Fruit fly (Drosophila melanogaster) whole organism, embryonic: ENCODE data around the gene mRpS7.

Experiments used
- Ada2b ChIP-seq: fragments of 200-800 bp; sonication (Bioruptor generic); IDR thresholded peaks from 2 replicates; pipeline ENCODE4 v1.3.6; 2022; ENCODE audit warnings: missing biosample characterization, missing genetic modification characterization
- Bdp1 ChIP-seq: fragments of 200-800 bp; sonication (Bioruptor generic); optimal IDR thresholded peaks from 3 replicates; lab custom pipeline; 2016; ENCODE audit warnings: missing biosample characterization, missing genetic modification characterization
- Blimp-1 ChIP-seq: fragments of 200-800 bp; sonication (Bioruptor generic); optimal IDR thresholded peaks from 3 replicates; lab custom pipeline; 2018; ENCODE audit warnings: missing biosample characterization, missing genetic modification characterization, mild to moderate bottlenecking, moderate library complexity, missing genetic modification reagents
- CG13123 ChIP-seq: fragments of 200-800 bp; sonication (Bioruptor generic); optimal IDR thresholded peaks from 2 replicates; lab custom pipeline; 2016; ENCODE audit warnings: missing biosample characterization, missing genetic modification characterization
- CG13775 ChIP-seq: fragments of 200-800 bp; sonication (Bioruptor generic); optimal IDR thresholded peaks from 3 replicates; lab custom pipeline; 2017; ENCODE audit warnings: missing biosample characterization, mild to moderate bottlenecking, missing genetic modification characterization
- CG14014 ChIP-seq: fragments of 200-800 bp; sonication (Bioruptor generic); IDR thresholded peaks from 2 replicates; pipeline ENCODE4 v1.3.6; 2022; ENCODE audit warnings: missing biosample characterization, missing genetic modification characterization
- CG14860 ChIP-seq: fragments of 200-800 bp; sonication (Bioruptor generic); IDR thresholded peaks from 3 replicates; pipeline ENCODE4 v1.3.6; 2022; ENCODE audit warnings: missing biosample characterization, missing genetic modification characterization; ENCODE audit not compliant: partially characterized antibody
- CG1603 ChIP-seq: fragments of 200-800 bp; sonication (Bioruptor generic); optimal IDR thresholded peaks from 2 replicates; lab custom pipeline; 2019; ENCODE audit warnings: missing biosample characterization, mild to moderate bottlenecking, missing genetic modification characterization, moderate library complexity
- CG16779 ChIP-seq: fragments of 200-800 bp; sonication (Bioruptor generic); IDR thresholded peaks from 2 replicates; pipeline ENCODE4 v1.3.6; 2022; ENCODE audit warnings: missing biosample characterization, missing genetic modification characterization
- CG17829 ChIP-seq: fragments of 200-800 bp; optimal IDR thresholded peaks from 2 replicates; lab custom pipeline; 2019; ENCODE audit warnings: missing biosample characterization, mild to moderate bottlenecking, missing genetic modification characterization, moderate library complexity
- CG18262 ChIP-seq: fragments of 200-800 bp; optimal IDR thresholded peaks from 3 replicates; lab custom pipeline; 2019; ENCODE audit warnings: missing biosample characterization, mild to moderate bottlenecking, missing genetic modification characterization, moderate library complexity
- CG2199 ChIP-seq: fragments of 200-800 bp; sonication (Bioruptor generic); IDR thresholded peaks from 3 replicates; pipeline ENCODE4 v1.3.6; 2022; ENCODE audit warnings: missing biosample characterization, missing genetic modification characterization
- CG30403 ChIP-seq: fragments of 200-800 bp; sonication (Bioruptor generic); optimal IDR thresholded peaks from 3 replicates; lab custom pipeline; 2016; ENCODE audit warnings: missing biosample characterization, missing genetic modification characterization
- CG31388 ChIP-seq: fragments of 200-800 bp; sonication (Bioruptor generic); optimal IDR thresholded peaks from 2 replicates; lab custom pipeline; 2016; ENCODE audit warnings: missing biosample characterization, missing genetic modification characterization
- CG3726 ChIP-seq: fragments of 200-800 bp; sonication (Bioruptor generic); IDR thresholded peaks from 3 replicates; pipeline ENCODE4, ENCODE4 v1.3.6; 2022; ENCODE audit warnings: missing biosample characterization, missing genetic modification characterization
- CG4707 ChIP-seq: fragments of 200-800 bp; sonication (Bioruptor generic); optimal IDR thresholded peaks from 2 replicates; lab custom pipeline; 2018; ENCODE audit warnings: missing biosample characterization, mild to moderate bottlenecking, missing genetic modification characterization, moderate library complexity
- CG6254 ChIP-seq: fragments of 200-800 bp; sonication (Bioruptor generic); optimal IDR thresholded peaks from 3 replicates; lab custom pipeline; 2017; ENCODE audit warnings: mild to moderate bottlenecking, missing biosample characterization, missing genetic modification reagents, missing genetic modification characterization
- CG7357 ChIP-seq: fragments of 200-800 bp; sonication (Bioruptor generic); IDR thresholded peaks from 3 replicates; pipeline ENCODE4 v1.3.6; 2022; ENCODE audit warnings: missing biosample characterization, missing genetic modification characterization
- CG8290 ChIP-seq, 3 experiments: fragments of 200-800 bp; sonication (Bioruptor generic); optimal IDR thresholded peaks; 2 replicates each; lab custom pipeline; 2016 to 2019; ENCODE audit warnings: missing biosample characterization in 3 of 3, missing genetic modification characterization in 3 of 3, mild to moderate bottlenecking in 2 of 3, moderate library complexity in 1 of 3
- CG8388 ChIP-seq: fragments of 200-800 bp; sonication (Bioruptor generic); optimal IDR thresholded peaks from 2 replicates; lab custom pipeline; 2019; ENCODE audit warnings: missing biosample characterization, mild to moderate bottlenecking, missing genetic modification characterization, moderate library complexity
- CHES-1-like ChIP-seq: fragments of 200-800 bp; sonication (Bioruptor generic); optimal IDR thresholded peaks from 2 replicates; lab custom pipeline; 2016; ENCODE audit warnings: missing biosample characterization, missing genetic modification characterization
- Camta ChIP-seq: fragments of 200-800 bp; sonication (Bioruptor generic); optimal IDR thresholded peaks from 2 replicates; lab custom pipeline; 2016; ENCODE audit warnings: missing biosample characterization, missing genetic modification characterization
- Doc2 ChIP-seq: fragments of 200-800 bp; sonication (Bioruptor generic); IDR thresholded peaks from 2 replicates; pipeline ENCODE4 v1.3.6; 2022; ENCODE audit warnings: missing biosample characterization, missing genetic modification characterization
- Ets65A ChIP-seq: fragments of 200-800 bp; sonication (Bioruptor generic); peaks from one replicate; lab custom pipeline; 2016; ENCODE audit warnings: missing biosample characterization, missing genetic modification characterization
- Hand ChIP-seq: fragments of 200-800 bp; sonication (Bioruptor generic); optimal IDR thresholded peaks from 2 replicates; lab custom pipeline; 2017; ENCODE audit warnings: mild to moderate bottlenecking, missing biosample characterization, missing genetic modification reagents, missing genetic modification characterization
- MTF-1 ChIP-seq: fragments of 200-800 bp; sonication (Bioruptor generic); optimal IDR thresholded peaks from 2 replicates; lab custom pipeline; 2018; ENCODE audit warnings: missing biosample characterization, mild to moderate bottlenecking, missing genetic modification characterization, borderline replicate concordance
- Mrtf ChIP-seq: fragments of 200-800 bp; sonication (Bioruptor generic); IDR thresholded peaks from 3 replicates; pipeline ENCODE4 v1.3.6; 2022; ENCODE audit warnings: missing biosample characterization, missing genetic modification characterization
- Oli ChIP-seq: fragments of 200-800 bp; sonication (Bioruptor generic); optimal IDR thresholded peaks from 2 replicates; lab custom pipeline; 2018; ENCODE audit warnings: missing biosample characterization, mild to moderate bottlenecking, missing genetic modification characterization, moderate library complexity
- Optix ChIP-seq: fragments of 200-800 bp; sonication (Bioruptor generic); IDR thresholded peaks from 3 replicates; pipeline ENCODE4 v1.3.6; 2022; ENCODE audit warnings: missing biosample characterization, missing genetic modification characterization
- Poxn ChIP-seq: fragments of 200-800 bp; sonication (Bioruptor generic); IDR thresholded peaks from 2 replicates; pipeline ENCODE4 v1.3.6; 2022; ENCODE audit warnings: missing biosample characterization, missing genetic modification characterization
- Side ChIP-seq: fragments of 200-800 bp; sonication (Bioruptor generic); optimal IDR thresholded peaks from 2 replicates; lab custom pipeline; 2016; ENCODE audit warnings: missing biosample characterization, missing genetic modification characterization
- Sox100B ChIP-seq: fragments of 200-800 bp; sonication (Bioruptor generic); optimal IDR thresholded peaks from 3 replicates; lab custom pipeline; 2018; ENCODE audit warnings: missing biosample characterization, mild to moderate bottlenecking, missing genetic modification characterization
- Xbp1 ChIP-seq: fragments of 200-800 bp; sonication (Bioruptor generic); optimal IDR thresholded peaks from 3 replicates; lab custom pipeline; 2016; ENCODE audit warnings: missing biosample characterization, mild to moderate bottlenecking, missing genetic modification characterization
- bab2 ChIP-seq: fragments of 200-800 bp; sonication (Bioruptor generic); optimal IDR thresholded peaks from 2 replicates; lab custom pipeline; 2016; ENCODE audit warnings: missing biosample characterization, missing genetic modification characterization
- cg ChIP-seq: fragments of 200-800 bp; sonication (Bioruptor generic); optimal IDR thresholded peaks from 3 replicates; lab custom pipeline; 2019; ENCODE audit warnings: missing biosample characterization, mild to moderate bottlenecking, missing genetic modification characterization, moderate library complexity
- ci ChIP-seq: fragments of 200-800 bp; sonication (Bioruptor generic); IDR thresholded peaks from 3 replicates; pipeline ENCODE4 v1.3.6; 2022; ENCODE audit warnings: missing biosample characterization, missing genetic modification characterization
- disco-r ChIP-seq: fragments of 200-800 bp; sonication (Bioruptor generic); optimal IDR thresholded peaks from 2 replicates; lab custom pipeline; 2016; ENCODE audit warnings: missing biosample characterization, missing genetic modification characterization
- esg ChIP-seq: fragments of 200-800 bp; sonication (Bioruptor generic); conservative IDR thresholded peaks from 2 replicates; pipeline ENCODE4 v1.3.6; 2022; ENCODE audit warnings: missing biosample characterization, missing genetic modification characterization
- fru ChIP-seq: fragments of >200 bp; optimal IDR thresholded peaks from 2 replicates; lab custom pipeline; 2017
- jing ChIP-seq: fragments of 200-800 bp; sonication (Bioruptor generic); optimal IDR thresholded peaks from 2 replicates; lab custom pipeline; 2018; ENCODE audit warnings: missing biosample characterization, mild to moderate bottlenecking, missing genetic modification characterization
- lilli ChIP-seq: fragments of 200-800 bp; sonication (Bioruptor generic); optimal IDR thresholded peaks from 3 replicates; lab custom pipeline; 2016; ENCODE audit warnings: missing biosample characterization, missing genetic modification characterization
- oc ChIP-seq: fragments of 200-800 bp; sonication (Bioruptor generic); optimal IDR thresholded peaks from 2 replicates; lab custom pipeline; 2018; ENCODE audit warnings: missing biosample characterization, mild to moderate bottlenecking, missing genetic modification characterization, moderate library complexity
- pan ChIP-seq, 4 experiments: fragments of >200 bp in 3 of 4; fragments of 200-800 bp in 1 of 4; sonication (Bioruptor generic) in 1 of 4; optimal IDR thresholded peaks in 3 of 4; IDR thresholded peaks in 1 of 4; 2 replicates each; pipeline versions ENCODE4 v1.3.6 to Lab custom; 2017 to 2022; ENCODE audit warnings: missing biosample characterization in 2 of 4, missing genetic modification characterization in 2 of 4, mixed read lengths in 1 of 4
- pnt ChIP-seq: fragments of 200-800 bp; sonication (Bioruptor generic); optimal IDR thresholded peaks from 3 replicates; lab custom pipeline; 2016; ENCODE audit warnings: missing biosample characterization, missing genetic modification characterization
- pzg ChIP-seq: fragments of 200-800 bp; sonication (Bioruptor generic); optimal IDR thresholded peaks from 3 replicates; lab custom pipeline; 2018; ENCODE audit warnings: missing biosample characterization, mild to moderate bottlenecking, missing genetic modification characterization, moderate library complexity
- run ChIP-seq: fragments of 200-800 bp; sonication (Bioruptor generic); optimal IDR thresholded peaks from 3 replicates; lab custom pipeline; 2018; ENCODE audit warnings: missing biosample characterization, mild to moderate bottlenecking, missing genetic modification characterization
- sens-2 ChIP-seq: fragments of 200-800 bp; sonication (Bioruptor generic); IDR thresholded peaks from 2 replicates; pipeline ENCODE4 v1.3.6; 2022; ENCODE audit warnings: missing biosample characterization, missing genetic modification characterization
- wdn ChIP-seq: fragments of 200-800 bp; sonication (Bioruptor generic); IDR thresholded peaks from 2 replicates; pipeline ENCODE4 v1.3.6; 2022; ENCODE audit warnings: missing biosample characterization, missing genetic modification characterization
- wek ChIP-seq: fragments of 200-800 bp; sonication (Bioruptor generic); optimal IDR thresholded peaks from 3 replicates; lab custom pipeline; 2018; ENCODE audit warnings: missing biosample characterization, mild to moderate bottlenecking, missing genetic modification characterization, moderate library complexity
- zf30C ChIP-seq: fragments of 200-800 bp; sonication (Bioruptor generic); optimal IDR thresholded peaks from 3 replicates; lab custom pipeline; 2018; ENCODE audit warnings: missing biosample characterization, mild to moderate bottlenecking, missing genetic modification characterization
- zfh2 ChIP-seq: fragments of 200-800 bp; sonication (Bioruptor generic); optimal IDR thresholded peaks from 2 replicates; lab custom pipeline; 2016; ENCODE audit warnings: missing biosample characterization, missing genetic modification characterization

Gene mRpS7

DNA sequence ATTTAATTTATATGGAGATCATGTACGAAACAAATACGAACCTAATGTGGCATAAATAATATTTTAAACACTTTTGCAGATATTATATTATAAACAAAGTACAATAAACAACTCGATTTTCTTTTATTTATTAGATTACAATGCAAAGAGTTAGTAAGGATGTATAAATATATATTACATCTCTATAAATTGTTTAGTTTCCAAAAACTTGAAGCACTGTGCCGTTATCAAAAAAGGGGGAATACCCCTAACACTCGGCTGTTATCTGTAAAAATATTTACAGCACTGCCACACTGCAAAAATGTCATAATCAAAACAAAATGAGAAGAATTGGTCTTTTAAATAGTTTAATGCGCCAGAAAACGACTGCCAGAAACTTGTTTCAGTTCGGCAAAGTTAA, 42.1 kb downstream of the mRpS7 start, which contains the start of gene CG5188 (continued):
- TF ChIP-seq Xbp1 (GFP tag; lab: Kevin White, UChicago) (peak; percentile 57), wek (GFP tag; lab: Kevin White, UChicago) (peak; percentile 98), Bdp1 (GFP tag; lab: Kevin White, UChicago) (no peak), CHES-1-like (peak; percentile 20), Hand (GFP tag; lab: Kevin White, UChicago) (no peak), Mrtf (GFP tag; lab: Robert Waterston, UW) (no peak), zfh2 (GFP tag; lab: Kevin White, UChicago) (no peak), Oli (tag; lab: Kevin White, UChicago) (peak; percentile 19), CG6254 (GFP tag; lab: Kevin White, UChicago) (no peak), Optix (no peak), CG1603 (tag; lab: Kevin White, UChicago) (peak; percentile 28), CG17829 (tag; lab: Kevin White, UChicago) (peak; percentile 68), Blimp-1 (GFP tag; lab: Kevin White, UChicago) (no peak), lilli (peak; percentile 48), pzg (peak; percentile 40), fru (lab: Kevin White, UChicago) (no peak), pan (optimal IDR thresholded peaks at IDR 0.05; lab: Kevin White, UChicago) (no peak), pan (GFP tag; optimal IDR thresholded peaks at IDR 0.05 in 1 of 2, IDR thresholded peaks at IDR 0.05 in 1 of 2) (peak in 1 of 2 experiments; percentile 66), cg (GFP tag; lab: Kevin White, UChicago) (no peak), zf30C (GFP tag; lab: Kevin White, UChicago) (no peak), sens-2 (GFP tag; lab: Robert Waterston, UW) (no peak), CG4707 (GFP tag; lab: Kevin White, UChicago) (no peak), CG30403 (peak; percentile 50), CG13775 (GFP tag; lab: Kevin White, UChicago) (peak; percentile 29), bab2 (GFP tag; lab: Kevin White, UChicago) (no peak), pnt (peak; percentile 17), CG14860 (GFP tag; lab: Robert Waterston, UW) (no peak), CG3726 (0 out of 3 replicates have a peak, but pooled peaks have one; percentile 35), jing (GFP tag; lab: Kevin White, UChicago) (no peak), wdn (GFP tag; lab: Robert Waterston, UW) (no peak), esg (no peak), CG2199 (GFP tag; lab: Robert Waterston, UW) (no peak), MTF-1 (GFP tag; lab: Kevin White, UChicago) (no peak), CG8290 (GFP tag; optimal IDR thresholded peaks at IDR 0.05; lab: Kevin White, UChicago) (no peak), CG8290 (tag; optimal IDR thresholded peaks at IDR 0.05; lab: Kevin White, UChicago) (no peak), CG13123 (GFP tag; lab: Kevin White, UChicago) (peak; percentile 3), Side (GFP tag; lab: Kevin White, UChicago) (no peak), CG18262 (tag; lab: Kevin White, UChicago) (peak; percentile 49), CG8388 (GFP tag; lab: Kevin White, UChicago) (peak; percentile 99), CG31388 (GFP tag; lab: Kevin White, UChicago) (no peak), Poxn (GFP tag; lab: Robert Waterston, UW) (no peak), run (tag; lab: Kevin White, UChicago) (no peak), Ets65A (no peak), CG7357 (no peak), Sox100B (GFP tag; lab: Kevin White, UChicago) (peak; percentile 53), disco-r (no peak), Camta (GFP tag; lab: Kevin White, UChicago) (peak; percentile 2), oc (tag; lab: Kevin White, UChicago) (peak; percentile 14), CG14014 (GFP tag; lab: Robert Waterston, UW) (peak; percentile 35; the same call in 1 of the 2 replicates), Doc2 (no peak), CG16779 (GFP tag; lab: Robert Waterston, UW) (no peak), Ada2b (GFP tag; lab: Robert Waterston, UW) (peak; percentile 62), ci (peak; percentile 73; the same call in 2 of the 3 replicates)
